Worm (Caenorhabditis elegans): Measurements from ENCODE around the gene F56F10.1.

- no peak for TF ChIP-seq him-1 (tag; optimal IDR thresholded peaks at IDR 0.05)
- TF ChIP-seq W03F9.2 (tag; optimal IDR thresholded peaks at IDR 0.05), result no peak
- no peak for TF ChIP-seq dao-5 (tag; optimal IDR thresholded peaks at IDR 0.05)
These were observed 15.9 kb downstream of the F56F10.1 start, which contains the start of gene mam-1 for ce11 chrX:888294-888693.
